Worm (Caenorhabditis elegans) whole organism, L3 larva: Measurements from ENCODE around the gene papl-1.

Source experiments
- R02D3.7 ChIP-seq: fragments of 150-350 bp; optimal IDR thresholded peaks from 2 replicates; lab custom pipeline; 2014; ENCODE audit warnings: missing biosample characterization, missing genetic modification characterization
- aly-2 ChIP-seq: fragments of 150-350 bp; optimal IDR thresholded peaks from 2 replicates; lab custom pipeline; 2014; ENCODE audit warnings: missing biosample characterization, missing genetic modification characterization
- ceh-28 ChIP-seq: fragments of 150-350 bp; optimal IDR thresholded peaks from 2 replicates; lab custom pipeline; 2014; ENCODE audit warnings: missing biosample characterization, missing genetic modification reagents, missing genetic modification characterization
- ceh-82 ChIP-seq: fragments of 150-350 bp; optimal IDR thresholded peaks from 2 replicates; lab custom pipeline; 2014; ENCODE audit warnings: missing biosample characterization, missing genetic modification characterization
- egl-27 ChIP-seq: sonication (generic microtip); optimal IDR thresholded peaks from 4 replicates; lab custom pipeline; 2017; ENCODE audit warnings: missing biosample characterization, missing genetic modification reagents, missing genetic modification characterization
- elt-1 ChIP-seq: fragments of 150-350 bp; optimal IDR thresholded peaks from 2 replicates; lab custom pipeline; 2014; ENCODE audit warnings: missing biosample characterization, missing genetic modification characterization
- elt-2 ChIP-seq: sonication (generic microtip); optimal IDR thresholded peaks from 2 replicates; lab custom pipeline; 2016; ENCODE audit warnings: missing genetic modification reagents, mild to moderate bottlenecking, missing genetic modification characterization, missing compliant biosample characterization
- elt-3 ChIP-seq, 3 experiments: fragments of 150-350 bp in 1 of 3; sonication (generic microtip) in 2 of 3; optimal IDR thresholded peaks; 2 replicates in 2 of 3; 4 replicates in 1 of 3; lab custom pipeline; 2014 to 2017; ENCODE audit warnings: missing biosample characterization in 3 of 3, missing genetic modification characterization in 3 of 3
- eor-1 ChIP-seq, 2 experiments: fragments of 150-350 bp; optimal IDR thresholded peaks; 2 replicates each; lab custom pipeline; 2014 to 2018; ENCODE audit warnings: missing biosample characterization in 2 of 2, missing genetic modification characterization in 2 of 2
- fkh-10 ChIP-seq: sonication (generic microtip); optimal IDR thresholded peaks from 2 replicates; lab custom pipeline; 2017; ENCODE audit warnings: missing biosample characterization, missing genetic modification reagents, missing genetic modification characterization
- fos-1 ChIP-seq: fragments of 150-350 bp; optimal IDR thresholded peaks from 2 replicates; lab custom pipeline; 2014; ENCODE audit warnings: missing biosample characterization, missing genetic modification characterization
- hmg-11 ChIP-seq: sonication (generic microtip); optimal IDR thresholded peaks from 2 replicates; lab custom pipeline; 2016; ENCODE audit warnings: missing genetic modification characterization, missing compliant biosample characterization
- jun-1 ChIP-seq: fragments of 150-350 bp; optimal IDR thresholded peaks from 2 replicates; lab custom pipeline; 2014; ENCODE audit warnings: missing biosample characterization, missing genetic modification reagents, missing genetic modification characterization
- lin-39 ChIP-seq: fragments of 150-350 bp; optimal IDR thresholded peaks from 2 replicates; lab custom pipeline; 2018; ENCODE audit warnings: missing biosample characterization, missing genetic modification reagents, missing genetic modification characterization
- lsy-12 ChIP-seq: sonication (generic microtip); optimal IDR thresholded peaks from 2 replicates; lab custom pipeline; 2016; ENCODE audit warnings: mild to moderate bottlenecking, missing genetic modification characterization, missing compliant biosample characterization
- nhr-11 ChIP-seq: fragments of 150-350 bp; optimal IDR thresholded peaks from 2 replicates; lab custom pipeline; 2014; ENCODE audit warnings: missing biosample characterization, missing genetic modification characterization
- nhr-23 ChIP-seq: fragments of 150-350 bp; optimal IDR thresholded peaks from 2 replicates; lab custom pipeline; 2014; ENCODE audit warnings: missing biosample characterization, missing genetic modification reagents, missing genetic modification characterization
- nhr-237 ChIP-seq: fragments of 150-350 bp; optimal IDR thresholded peaks from 2 replicates; lab custom pipeline; 2014; ENCODE audit warnings: missing biosample characterization, missing genetic modification characterization
- nhr-25 ChIP-seq: sonication (generic microtip); optimal IDR thresholded peaks from 2 replicates; lab custom pipeline; 2017; ENCODE audit warnings: missing biosample characterization, missing genetic modification characterization
- nhr-28 ChIP-seq: fragments of 150-350 bp; optimal IDR thresholded peaks from 2 replicates; lab custom pipeline; 2014; ENCODE audit warnings: missing biosample characterization, missing genetic modification characterization
- nhr-77 ChIP-seq: fragments of 150-350 bp; optimal IDR thresholded peaks from 2 replicates; lab custom pipeline; 2014; ENCODE audit warnings: missing biosample characterization, missing genetic modification characterization
- pha-4 ChIP-seq: fragments of 150-350 bp; optimal IDR thresholded peaks from 2 replicates; lab custom pipeline; 2014; ENCODE audit warnings: missing biosample characterization, missing genetic modification reagents, missing genetic modification characterization
- pqm-1 ChIP-seq: fragments of 150-350 bp; optimal IDR thresholded peaks from 2 replicates; lab custom pipeline; 2017; ENCODE audit warnings: missing biosample characterization, missing genetic modification characterization, inconsistent platforms
- skn-1 ChIP-seq: fragments of 150-350 bp; optimal IDR thresholded peaks from 2 replicates; lab custom pipeline; 2014; ENCODE audit warnings: missing biosample characterization, missing genetic modification characterization
- unc-39 ChIP-seq: sonication (generic microtip); optimal IDR thresholded peaks from 4 replicates; lab custom pipeline; 2017; ENCODE audit warnings: missing biosample characterization, missing genetic modification characterization
- unc-62 ChIP-seq: fragments of 150-350 bp; sonication (generic microtip); optimal IDR thresholded peaks from 4 replicates; lab custom pipeline; 2014; ENCODE audit warnings: missing biosample characterization, missing genetic modification reagents, missing genetic modification characterization
- ztf-11 ChIP-seq: fragments of 150-350 bp; optimal IDR thresholded peaks from 2 replicates; lab custom pipeline; 2014; ENCODE audit warnings: missing biosample characterization, missing genetic modification characterization
- ztf-4 ChIP-seq: fragments of 150-350 bp; optimal IDR thresholded peaks from 2 replicates; lab custom pipeline; 2014; ENCODE audit warnings: missing biosample characterization, missing genetic modification characterization

Gene papl-1

DNA sequence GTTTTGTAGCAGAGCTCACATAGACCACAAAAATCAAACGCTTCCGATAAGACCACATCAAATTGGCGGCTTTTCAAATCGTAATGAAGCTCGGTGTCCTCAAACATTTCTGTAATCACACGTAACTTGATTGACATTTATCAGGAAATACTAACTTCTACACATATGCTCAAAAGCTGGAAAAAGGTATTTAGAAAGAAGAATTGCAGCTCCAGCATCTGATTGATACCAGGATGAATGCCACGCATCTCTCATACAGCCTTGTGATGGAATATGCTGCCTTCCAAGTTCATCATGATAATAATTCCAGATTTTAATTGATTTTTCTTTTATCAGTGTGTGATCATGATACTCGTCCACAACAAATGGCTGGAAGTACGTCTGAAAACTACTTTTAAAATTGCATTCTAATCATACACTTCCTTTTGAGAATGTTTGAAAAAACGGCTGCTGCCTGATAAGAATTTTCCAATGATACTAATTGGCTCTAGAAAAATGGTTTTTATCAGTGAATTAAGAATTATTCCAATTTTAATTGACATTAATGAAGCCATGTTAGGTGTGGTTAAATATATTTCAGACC lies 37.4 kb upstream of the papl-1 start:
- no peak for TF ChIP-seq nhr-28 (tag; lab: Kevin White, UChicago)
- TF ChIP-seq nhr-11: no peak
- peak; percentile 76 for TF ChIP-seq elt-2
- TF ChIP-seq, all 47 proteins: peak for 1

- TF ChIP-seq ztf-11 (no peak), eor-1 (tag; optimal IDR thresholded peaks at IDR 0.05; lab: Kevin White, UChicago) (no peak), pqm-1 (tag; lab: Kevin White, UChicago) (peak; percentile 75), elt-2 (peak; percentile 35)
These were observed 36.4 kb upstream of the papl-1 start for ce11 chrV:12795927-12796326.

DNA sequence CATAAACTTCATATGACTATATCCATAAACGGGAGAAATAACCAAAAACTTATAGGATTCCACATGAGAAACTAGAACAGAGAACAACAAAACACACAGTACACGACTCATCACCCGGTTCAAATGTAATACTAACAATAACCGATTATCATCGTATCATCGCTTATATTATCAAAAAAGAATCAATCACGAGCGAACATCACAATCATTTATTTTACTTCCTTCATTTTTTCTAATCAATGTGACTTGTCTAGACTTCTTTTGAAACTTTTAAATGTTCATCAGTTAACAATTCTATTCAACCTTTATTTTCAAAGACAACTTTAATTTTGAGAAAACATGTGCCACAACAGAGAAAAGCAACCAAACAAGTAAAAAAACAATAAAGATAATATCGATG lies 35.6 kb upstream of the papl-1 start, which contains the start of gene ugt-4:
Gene ugt-4, minus strand, starts transcription at position 141 of the 400 bp plus-strand sequence.
- TF ChIP-seq elt-2 (peak; percentile 72), unc-62 (GFP tag; lab: Kevin White, UChicago) (no peak), jun-1 (peak; percentile 19), pha-4 (tag; lab: Kevin White, UChicago) (peak; percentile 20), pqm-1 (tag; lab: Kevin White, UChicago) (peak; percentile 85), egl-27 (tag; lab: Kevin White, UChicago) (no peak)

DNA sequence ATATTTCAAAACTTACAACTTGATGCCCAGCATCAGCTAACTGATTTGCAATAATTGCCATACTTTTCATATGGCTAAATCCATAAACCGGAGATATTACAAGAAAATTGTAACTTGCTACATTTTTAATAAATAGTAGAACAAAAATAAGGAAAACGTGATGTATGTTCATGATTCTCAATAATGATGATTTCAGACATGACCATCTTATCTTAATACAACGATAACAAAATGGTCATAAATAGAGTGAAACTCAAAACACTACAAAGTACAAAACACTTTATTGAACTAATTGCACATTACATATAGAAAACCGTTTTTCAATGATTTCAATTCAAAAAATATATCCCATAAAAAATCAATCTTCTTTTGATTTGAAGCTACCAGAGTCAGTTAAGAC lies 33.2 kb upstream of the papl-1 start, which contains the start of gene ugt-5:
Gene ugt-5, minus strand, starts transcription at position 214 of the 400 bp plus-strand sequence.
- TF ChIP-seq fos-1 (tag; lab: Kevin White, UChicago) (no peak), skn-1 (tag; lab: Kevin White, UChicago) (peak; percentile 68), elt-2 (peak; percentile 52), pqm-1 (tag; lab: Kevin White, UChicago) (peak; percentile 86)

ce11 chrV:12790188-12790587 lies 30.6 kb upstream of the papl-1 start, which contains the start of gene srbc-43:
Gene srbc-43 (minus strand): TSS chrV:12790518.
- TF ChIP-seq ztf-4 (no peak), lsy-12 (tag; lab: Kevin White, UChicago) (no peak), lin-39 (no peak), hmg-11 (tag; lab: Kevin White, UChicago) (no peak), fkh-10 (GFP tag; lab: Kevin White, UChicago) (no peak), unc-62 (GFP tag; lab: Kevin White, UChicago) (no peak), elt-1 (no peak), jun-1 (no peak), nhr-23 (tag; lab: Kevin White, UChicago) (no peak), fos-1 (tag; lab: Kevin White, UChicago) (no peak), R02D3.7 (no peak), ztf-11 (no peak)
- TF ChIP-seq, all 47 proteins: peak for 0

DNA sequence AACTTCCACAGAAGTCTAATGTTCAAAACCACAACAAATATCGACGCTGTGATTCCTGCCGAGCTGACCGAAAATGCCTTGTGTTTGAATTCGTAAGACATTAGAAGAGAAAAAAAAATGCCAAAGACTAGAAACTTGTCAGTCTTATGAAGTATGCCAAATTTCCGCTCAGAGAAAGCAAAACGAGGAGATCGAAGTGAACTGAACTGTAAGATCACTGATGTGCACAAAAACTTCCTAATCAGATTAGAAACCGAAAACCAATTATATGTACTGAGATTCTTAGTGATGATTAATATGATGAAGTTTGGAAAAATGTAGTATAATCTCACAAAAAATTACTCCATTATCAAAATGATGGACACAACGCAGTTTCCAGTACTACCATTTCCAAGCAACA lies 28.9 kb upstream of the papl-1 start, which contains the start of gene srbc-44:
Gene srbc-44, minus strand, starts transcription at position 101 of the 400 bp plus-strand sequence.
- TF ChIP-seq pha-4 (tag; lab: Kevin White, UChicago) (no peak), nhr-77 (no peak), unc-39 (tag; lab: Kevin White, UChicago) (no peak), skn-1 (tag; lab: Kevin White, UChicago) (no peak), nhr-237 (tag; lab: Kevin White, UChicago) (no peak), ceh-28 (tag; lab: Kevin White, UChicago) (no peak), lin-39 (no peak), nhr-23 (tag; lab: Kevin White, UChicago) (no peak), ceh-82 (no peak), unc-62 (GFP tag; lab: Kevin White, UChicago) (no peak), aly-2 (tag; lab: Kevin White, UChicago) (no peak), eor-1 (tag; optimal IDR thresholded peaks at IDR 0.05; lab: Kevin White, UChicago) (no peak)

DNA sequence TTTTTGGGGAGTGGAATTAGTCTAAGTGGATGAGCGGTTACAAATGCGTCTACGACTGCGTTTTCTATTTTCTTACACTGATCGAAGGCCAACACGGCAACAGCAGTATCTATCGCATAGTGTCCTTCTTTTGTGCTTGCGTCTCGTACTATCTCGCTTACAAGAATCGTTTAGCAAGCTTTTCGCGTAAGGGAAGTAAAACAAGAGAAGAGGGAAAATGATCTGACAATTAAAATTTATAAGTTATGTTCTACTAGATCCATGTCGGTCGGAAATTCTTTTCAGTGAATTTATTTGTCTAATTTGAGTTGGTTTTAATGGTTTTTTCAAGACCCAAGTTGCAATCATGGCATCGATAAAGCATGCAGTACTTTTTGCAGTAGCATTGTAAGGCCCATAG lies 27.5 kb upstream of the papl-1 start, which contains the start of gene fkb-4:
Gene fkb-4, minus strand, starts transcription at position 101 of the 400 bp plus-strand sequence.
- TF ChIP-seq nhr-25 (tag; lab: Kevin White, UChicago): peak; percentile 44
- TF ChIP-seq elt-3 (tag; optimal IDR thresholded peaks at IDR 0.05; lab: Kevin White, UChicago): no peak
